Worm (Caenorhabditis elegans): ENCODE results near the gene unc-33.

ce11 chrIV:3504144-3504543 is 12.5 kb upstream of the unc-33 start, which contains the start of gene srz-83:
- TF ChIP-seq nhr-85 (tag) (no peak), rnt-1 (tag; optimal IDR thresholded peaks at IDR 0.05) (no peak), nhr-71 (tag; optimal IDR thresholded peaks at IDR 0.05) (no peak), fos-1 (tag; optimal IDR thresholded peaks at IDR 0.05) (no peak)

Data from whole organism, L1 larva.